Worm (Caenorhabditis elegans) whole organism, L4 larva: ENCODE results near the gene sra-12.
"Not testable (repeated sequence)": the region's sequence is repeated elsewhere in the genome, so short reads cannot be mapped to it uniquely, and the experiment has no call there.

Experiments used
- F49E8.2 ChIP-seq: sonication (generic microtip); optimal IDR thresholded peaks from 2 replicates; lab custom pipeline; 2016; ENCODE audit warnings: missing compliant biosample characterization, mild to moderate bottlenecking, missing genetic modification characterization, borderline replicate concordance
- T20F7.1 ChIP-seq: fragments of 200-800 bp; sonication (Bioruptor generic); optimal IDR thresholded peaks from 2 replicates; lab custom pipeline; 2018; ENCODE audit warnings: mild to moderate bottlenecking, missing genetic modification characterization, missing compliant biosample characterization
- T26A8.4 ChIP-seq: fragments of 200-800 bp; sonication (Bioruptor generic); IDR thresholded peaks from 2 replicates; pipeline ENCODE4 v1.3.6; 2022; ENCODE audit warnings: missing genetic modification characterization, missing compliant biosample characterization
- aha-1 ChIP-seq: fragments of 150-350 bp; peaks from one replicate; lab custom pipeline; 2014; ENCODE audit warnings: missing biosample characterization, missing genetic modification characterization
- ceh-32 ChIP-seq: sonication (generic microtip); optimal IDR thresholded peaks from 2 replicates; lab custom pipeline; 2016; ENCODE audit warnings: mild to moderate bottlenecking, missing genetic modification characterization, missing compliant biosample characterization; ENCODE audit not compliant: poor library complexity
- ceh-44 ChIP-seq: fragments of 200-800 bp; sonication (Bioruptor generic); IDR thresholded peaks from 2 replicates; pipeline ENCODE4 v1.3.6; 2022; ENCODE audit warnings: missing genetic modification reagents, missing genetic modification characterization, missing compliant biosample characterization
- ceh-62 ChIP-seq: sonication (generic microtip); optimal IDR thresholded peaks from 2 replicates; lab custom pipeline; 2017; ENCODE audit warnings: missing biosample characterization, missing genetic modification characterization
- ces-1 ChIP-seq: fragments of 150-350 bp; sonication (generic microtip); optimal IDR thresholded peaks from 4 replicates; lab custom pipeline; 2014; ENCODE audit warnings: missing biosample characterization, missing genetic modification reagents, missing genetic modification characterization
- daf-16 ChIP-seq, 3 experiments: sonication (generic microtip); optimal IDR thresholded peaks; 2 replicates each; lab custom pipeline; 2016 to 2017; ENCODE audit warnings: missing genetic modification characterization in 3 of 3, missing genetic modification reagents in 3 of 3, mild to moderate bottlenecking in 2 of 3, missing compliant biosample characterization in 2 of 3, missing biosample characterization in 1 of 3, moderate library complexity in 1 of 3
- daf-19 ChIP-seq: fragments of 200-800 bp; sonication (Bioruptor generic); conservative IDR thresholded peaks from 2 replicates; pipeline ENCODE4 v1.3.6; 2022; ENCODE audit warnings: missing genetic modification characterization, missing compliant biosample characterization
- hlh-11 ChIP-seq: fragments of 200-800 bp; sonication (Bioruptor generic); optimal IDR thresholded peaks from 2 replicates; lab custom pipeline; 2018; ENCODE audit warnings: mild to moderate bottlenecking, missing genetic modification characterization, missing compliant biosample characterization
- lin-1 ChIP-seq: fragments of 200-800 bp; sonication (Bioruptor generic); IDR thresholded peaks from 2 replicates; pipeline ENCODE4 v1.3.6; 2022; ENCODE audit warnings: missing genetic modification reagents, missing genetic modification characterization, missing compliant biosample characterization
- lir-3 ChIP-seq: sonication (generic microtip); optimal IDR thresholded peaks from 2 replicates; lab custom pipeline; 2016; ENCODE audit warnings: mild to moderate bottlenecking, missing genetic modification characterization, missing compliant biosample characterization
- madf-5 ChIP-seq, 2 experiments: fragments of 200-800 bp; sonication (Bioruptor generic); IDR thresholded peaks; 2 replicates each; pipeline ENCODE4 v1.3.6; 2022; ENCODE audit warnings: missing compliant biosample characterization in 2 of 2, missing genetic modification characterization in 2 of 2
- mdl-1 ChIP-seq, 2 experiments: fragments of 150-350 bp in 1 of 2; sonication (generic microtip) in 1 of 2; optimal IDR thresholded peaks; 2 replicates each; lab custom pipeline; 2014 to 2017; ENCODE audit warnings: missing biosample characterization in 2 of 2, missing genetic modification characterization in 2 of 2
- nhr-10 ChIP-seq: fragments of 150-350 bp; optimal IDR thresholded peaks from 2 replicates; lab custom pipeline; 2014; ENCODE audit warnings: missing biosample characterization, missing genetic modification characterization
- nhr-111 ChIP-seq: fragments of 200-800 bp; sonication (Bioruptor generic); optimal IDR thresholded peaks from 2 replicates; lab custom pipeline; 2018; ENCODE audit warnings: mild to moderate bottlenecking, missing genetic modification characterization, missing compliant biosample characterization
- nhr-28 ChIP-seq: fragments of 150-350 bp; optimal IDR thresholded peaks from 2 replicates; lab custom pipeline; 2014; ENCODE audit warnings: missing biosample characterization, missing genetic modification characterization
- nhr-41 ChIP-seq: fragments of 200-800 bp; sonication (Bioruptor generic); IDR thresholded peaks from 2 replicates; pipeline ENCODE4 v1.3.6; 2022; ENCODE audit warnings: missing genetic modification reagents, missing genetic modification characterization, missing compliant biosample characterization
- nhr-6 ChIP-seq: fragments of 150-350 bp; optimal IDR thresholded peaks from 2 replicates; lab custom pipeline; 2014; ENCODE audit warnings: missing biosample characterization, missing genetic modification characterization
- pha-4 ChIP-seq, 2 experiments: fragments of 150-350 bp in 1 of 2; fragments of 200-800 bp in 1 of 2; sonication (Bioruptor generic) in 1 of 2; IDR thresholded peaks in 1 of 2; optimal IDR thresholded peaks in 1 of 2; 2 replicates each; pipeline versions ENCODE4 v1.3.6 to Lab custom; 2014 to 2022; ENCODE audit warnings: missing genetic modification characterization in 2 of 2, missing genetic modification reagents in 2 of 2, missing biosample characterization in 1 of 2, missing compliant biosample characterization in 1 of 2
- php-3 ChIP-seq: fragments of 200-800 bp; sonication (Bioruptor generic); IDR thresholded peaks from 2 replicates; pipeline ENCODE4 v1.3.6; 2022; ENCODE audit warnings: missing genetic modification reagents, missing genetic modification characterization, missing compliant biosample characterization
- pqm-1 ChIP-seq: sonication (generic microtip); optimal IDR thresholded peaks from 2 replicates; lab custom pipeline; 2017; ENCODE audit warnings: missing biosample characterization, missing genetic modification characterization
- saeg-2 ChIP-seq: fragments of 200-800 bp; sonication (Bioruptor generic); IDR thresholded peaks from 2 replicates; pipeline ENCODE4 v1.3.6; 2022; ENCODE audit warnings: missing genetic modification reagents, missing genetic modification characterization, missing compliant biosample characterization
- sdz-12 ChIP-seq: fragments of 200-800 bp; sonication (Bioruptor generic); optimal IDR thresholded peaks from 2 replicates; lab custom pipeline; 2018; ENCODE audit warnings: mild to moderate bottlenecking, missing genetic modification characterization, missing compliant biosample characterization
- snpc-1.2 ChIP-seq: fragments of 200-800 bp; sonication (Bioruptor generic); IDR thresholded peaks from 2 replicates; pipeline ENCODE4 v1.3.6; 2022; ENCODE audit warnings: missing genetic modification reagents, missing genetic modification characterization, missing compliant biosample characterization
- snpc-4 ChIP-seq: fragments of 150-350 bp; optimal IDR thresholded peaks from 2 replicates; lab custom pipeline; 2014; ENCODE audit warnings: missing biosample characterization, missing genetic modification characterization
- spr-3 ChIP-seq: fragments of 200-800 bp; sonication (Bioruptor generic); optimal IDR thresholded peaks from 2 replicates; lab custom pipeline; 2018; ENCODE audit warnings: mild to moderate bottlenecking, missing genetic modification characterization, missing compliant biosample characterization
- tra-1 ChIP-seq: fragments of 200-800 bp; sonication (Bioruptor generic); IDR thresholded peaks from 2 replicates; pipeline ENCODE4 v1.3.6; 2022; ENCODE audit warnings: missing genetic modification reagents, missing genetic modification characterization, missing compliant biosample characterization
- unc-130 ChIP-seq: sonication (generic microtip); optimal IDR thresholded peaks from 2 replicates; lab custom pipeline; 2016; ENCODE audit warnings: missing genetic modification reagents, missing genetic modification characterization, missing compliant biosample characterization
- unc-39 ChIP-seq: sonication (generic microtip); optimal IDR thresholded peaks from 2 replicates; lab custom pipeline; 2017; ENCODE audit warnings: missing biosample characterization, missing genetic modification characterization
- unc-62 ChIP-seq, 3 experiments: fragments of 150-350 bp in 1 of 3; sonication (generic microtip); optimal IDR thresholded peaks in 2 of 3; peaks in 1 of 3; 1 replicate in 1 of 3; 2 replicates in 2 of 3; lab custom pipeline; 2014 to 2017; ENCODE audit warnings: missing biosample characterization in 3 of 3, missing genetic modification characterization in 3 of 3, missing genetic modification reagents in 3 of 3, missing genotype in 1 of 3
- zip-11 ChIP-seq: fragments of 200-800 bp; sonication (Bioruptor generic); IDR thresholded peaks from 2 replicates; pipeline ENCODE4 v1.3.6; 2022; ENCODE audit warnings: missing genetic modification characterization, missing compliant biosample characterization
- ztf-7 ChIP-seq: fragments of 150-350 bp; optimal IDR thresholded peaks from 2 replicates; lab custom pipeline; 2014; ENCODE audit warnings: missing biosample characterization, missing genetic modification characterization

sra-12 gene

DNA sequence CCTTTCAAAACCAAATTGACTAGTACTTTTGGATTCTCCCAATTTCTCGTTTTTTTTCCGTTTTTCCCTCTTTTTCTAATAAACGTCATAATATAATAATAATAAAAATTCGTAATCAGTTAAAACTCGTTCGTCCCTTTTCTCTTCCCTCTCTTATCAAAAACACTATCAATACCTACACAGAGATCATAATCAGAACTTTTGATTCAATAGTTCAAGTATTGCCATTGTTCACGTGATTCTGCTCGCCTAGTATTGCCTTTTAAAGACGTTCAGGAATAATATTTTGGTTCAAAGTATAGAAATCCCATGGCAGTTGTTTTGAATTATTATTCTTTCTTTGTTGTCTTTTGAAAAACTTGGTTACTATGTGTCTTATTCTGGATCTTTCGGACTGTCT lies 20.4 kb upstream of the sra-12 start (continued):
- TF ChIP-seq mdl-1 (tag; optimal IDR thresholded peaks at IDR 0.05; lab: Kevin White, UChicago) (peak in 1 of 2 experiments; percentile 82), lir-3 (tag; lab: Kevin White, UChicago) (no peak), nhr-28 (tag; lab: Kevin White, UChicago) (peak; percentile 97), tra-1 (GFP tag; lab: Robert Waterston, UW) (peak; percentile 33; the same call in 1 of the 2 replicates), saeg-2 (GFP tag; lab: Robert Waterston, UW) (peak; percentile 21; the same call in 1 of the 2 replicates), pqm-1 (tag; lab: Kevin White, UChicago) (peak; percentile 93), php-3 (GFP tag; lab: Robert Waterston, UW) (peak; percentile 91), ces-1 (GFP tag; lab: Kevin White, UChicago) (no peak)

DNA sequence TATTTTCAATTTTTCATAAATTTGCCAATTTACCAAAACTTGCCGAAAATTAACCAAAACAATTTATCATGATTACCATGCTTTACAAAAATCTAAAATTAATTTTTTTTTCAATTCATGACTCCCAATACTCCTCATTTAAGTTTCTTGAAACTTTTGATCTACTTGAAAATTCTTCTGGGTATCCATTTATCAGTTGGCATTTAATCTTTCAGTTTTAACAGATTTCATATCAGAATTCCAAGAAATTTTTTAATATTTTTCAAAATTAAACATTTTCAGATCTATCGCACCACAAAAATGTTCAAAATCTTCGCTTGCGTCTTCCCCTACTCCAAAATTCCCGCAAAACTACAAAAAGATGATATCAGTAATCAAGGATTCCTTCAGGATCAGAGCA lies 19.7 kb upstream of the sra-12 start, which contains the start of gene Y19D2B.2:
TSS of gene Y19D2B.2 (plus strand) at position 301 of the 400 bp plus-strand sequence.
- no peak for TF ChIP-seq snpc-4
- peak; percentile 13 for TF ChIP-seq aha-1
- TF ChIP-seq nhr-10 (tag; lab: Kevin White, UChicago) = no peak
- TF ChIP-seq ceh-62 (tag; lab: Kevin White, UChicago) = no peak
- no peak for TF ChIP-seq F49E8.2
- no peak for TF ChIP-seq madf-5 (GFP tag; IDR thresholded peaks at IDR 0.05; lab: Robert Waterston, UW)
- TF ChIP-seq, all 104 proteins: peak for 1

DNA sequence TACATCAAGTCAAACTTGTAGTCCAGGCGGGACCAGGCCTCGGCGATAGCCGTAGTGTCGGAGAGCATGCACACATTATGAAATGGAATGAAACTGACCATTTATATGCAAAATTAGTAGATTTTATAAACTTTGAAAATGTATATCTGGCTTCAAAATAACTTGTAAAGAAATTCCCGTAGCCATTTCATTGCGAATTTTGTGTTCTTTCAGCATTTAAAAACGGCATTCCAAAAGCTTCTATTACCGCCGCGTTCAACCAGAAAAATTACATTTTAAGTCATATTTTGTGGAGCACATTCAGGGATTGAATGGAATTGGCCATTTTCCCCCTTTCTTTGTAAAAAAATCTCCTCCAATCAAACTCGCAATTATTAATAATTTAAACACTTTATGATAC lies 18.6 kb upstream of the sra-12 start, which contains the start of gene Y19D2B.1:
TSS of gene Y19D2B.1 (minus strand) at position 101 of the 400 bp plus-strand sequence.
- TF ChIP-seq tra-1 (GFP tag; lab: Robert Waterston, UW); ces-1 (GFP tag; lab: Kevin White, UChicago); aha-1: not testable (repeated sequence)
- TF ChIP-seq, all 104 proteins: peak for 0; not testable (repeated sequence) for 104

DNA sequence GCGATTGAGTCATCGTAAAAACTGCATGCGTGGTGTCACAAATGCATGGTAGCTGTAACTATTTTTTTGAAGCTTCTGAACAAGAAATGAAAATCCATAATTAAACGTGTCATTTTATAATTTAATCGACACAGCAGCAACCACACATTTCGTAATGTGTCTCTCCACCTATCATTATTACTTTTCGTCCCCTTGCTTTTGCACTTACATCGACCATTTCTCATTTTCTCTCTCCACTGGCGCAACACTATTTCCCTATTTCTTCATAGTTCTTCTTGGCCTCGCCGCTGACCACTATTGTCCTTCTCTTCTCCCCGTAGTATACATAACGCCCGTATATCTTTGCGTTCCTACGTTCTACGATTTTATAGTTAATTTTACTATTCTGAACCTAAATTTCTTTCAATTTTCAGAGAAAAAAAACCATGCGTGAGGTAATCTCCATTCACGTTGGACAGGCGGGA lies 14.0 kb upstream of the sra-12 start, which contains the start of gene tba-4:
TSS of gene tba-4 (plus strand) at position 414 of the 464 bp plus-strand sequence.
- TF ChIP-seq aha-1 (no peak), nhr-28 (tag; lab: Kevin White, UChicago) (peak; percentile 86), T20F7.1 (GFP tag; lab: Kevin White, UChicago) (no peak), pqm-1 (tag; lab: Kevin White, UChicago) (peak; percentile 79), nhr-10 (tag; lab: Kevin White, UChicago) (no peak), pha-4 (GFP tag; IDR thresholded peaks at IDR 0.05; lab: Robert Waterston, UW) (no peak), pha-4 (tag; optimal IDR thresholded peaks at IDR 0.05; lab: Kevin White, UChicago) (no peak), daf-19 (GFP tag; lab: Robert Waterston, UW) (no peak), unc-39 (tag; lab: Kevin White, UChicago) (no peak), nhr-6 (tag; lab: Kevin White, UChicago) (peak; percentile 3), daf-16 (GFP tag; optimal IDR thresholded peaks at IDR 0.05; lab: Kevin White, UChicago) (no peak), daf-16 (tag; optimal IDR thresholded peaks at IDR 0.05; lab: Kevin White, UChicago) (peak; percentile 55), hlh-11 (tag; lab: Kevin White, UChicago) (peak; percentile 30)
- TF ChIP-seq, all 104 proteins: peak for 5

ce11 chrII:10917174-10917573 lies 12.9 kb upstream of the sra-12 start, which contains the start of gene F44F4.10:
F44F4.10 (minus strand) TSS chrII:10917274.
- peak in 1 of 2 experiments; percentile 48 for TF ChIP-seq unc-62 (GFP tag; optimal IDR thresholded peaks at IDR 0.05 in 1 of 2; lab: Kevin White, UChicago)
- no peak for TF ChIP-seq unc-62 (tag; optimal IDR thresholded peaks at IDR 0.05; lab: Kevin White, UChicago)
- TF ChIP-seq ceh-32 (tag; lab: Kevin White, UChicago) = no peak

DNA sequence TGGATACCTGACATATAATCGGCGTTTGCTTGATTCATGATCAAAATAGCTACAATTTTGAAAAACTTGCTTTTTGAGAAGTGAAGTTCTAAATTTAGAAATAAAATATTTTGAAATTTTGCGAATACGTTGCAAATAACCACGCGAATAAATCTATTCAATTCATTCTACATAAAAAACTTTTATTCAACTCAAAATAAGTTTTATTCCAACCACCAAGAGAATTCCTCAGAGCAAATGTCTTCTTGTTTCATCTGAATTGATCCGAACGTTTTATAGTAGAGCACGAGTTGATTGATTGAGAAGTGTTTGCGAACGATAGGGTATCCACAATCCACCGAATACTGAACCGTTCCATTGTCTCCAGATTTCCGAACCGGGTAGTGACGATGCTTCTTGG lies 11.5 kb upstream of the sra-12 start, which contains the start of gene F44F4.9:
TSS of gene F44F4.9 (minus strand) at position 101 of the 400 bp plus-strand sequence.
- TF ChIP-seq ceh-44 (GFP tag; lab: Robert Waterston, UW) (no peak), lin-1 (GFP tag; lab: Robert Waterston, UW) (no peak), snpc-1.2 (GFP tag; lab: Robert Waterston, UW) (no peak), ztf-7 (no peak), ceh-32 (tag; lab: Kevin White, UChicago) (no peak), zip-11 (no peak), nhr-41 (GFP tag; lab: Robert Waterston, UW) (no peak), sdz-12 (GFP tag; lab: Kevin White, UChicago) (no peak), spr-3 (GFP tag; lab: Kevin White, UChicago) (no peak), pqm-1 (tag; lab: Kevin White, UChicago) (no peak), unc-130 (GFP tag; lab: Kevin White, UChicago) (no peak), madf-5 (GFP tag; IDR thresholded peaks at IDR 0.05; lab: Robert Waterston, UW) (no peak), nhr-111 (no peak), nhr-28 (tag; lab: Kevin White, UChicago) (no peak), T26A8.4 (GFP tag; lab: Robert Waterston, UW) (no peak), snpc-4 (no peak)
